Worm (Caenorhabditis elegans) whole organism, young adult: ENCODE results near the gene glp-1.
A peak's percentile ranks its signal among the peaks of the same experiment; 100 is the strongest.

ENCODE experiments used
- B0035.1 ChIP-seq: sonication (generic microtip); optimal IDR thresholded peaks from 2 replicates; lab custom pipeline; 2016; ENCODE audit warnings: missing genetic modification characterization, mild to moderate bottlenecking, missing compliant biosample characterization, missing genotype, missing genetic modification reagents
- B0336.3 ChIP-seq: fragments of 200-800 bp; sonication (Bioruptor generic); IDR thresholded peaks from 2 replicates; pipeline ENCODE4 v1.3.6; 2022; ENCODE audit warnings: missing genetic modification characterization, missing compliant biosample characterization
- C17E4.6 ChIP-seq: fragments of 200-800 bp; sonication (Bioruptor generic); IDR thresholded peaks from 2 replicates; pipeline ENCODE4 v1.3.6; 2022; ENCODE audit warnings: missing genetic modification reagents, missing genetic modification characterization, missing compliant biosample characterization
- F33H1.4 ChIP-seq: fragments of 200-800 bp; sonication (Bioruptor generic); IDR thresholded peaks from 2 replicates; pipeline ENCODE4 v1.3.6; 2022; ENCODE audit warnings: missing genetic modification reagents, missing genetic modification characterization, missing compliant biosample characterization
- F49E8.2 ChIP-seq: sonication (generic microtip); optimal IDR thresholded peaks from 3 replicates; lab custom pipeline; 2017; ENCODE audit warnings: missing genetic modification characterization, mild to moderate bottlenecking, missing compliant biosample characterization, antibody characterized with exemption, moderate library complexity; ENCODE audit not compliant: insufficient read depth
- F55B11.4 ChIP-seq: sonication (generic microtip); optimal IDR thresholded peaks from 2 replicates; lab custom pipeline; 2016; ENCODE audit warnings: missing compliant biosample characterization, missing genetic modification characterization, borderline replicate concordance; ENCODE audit not compliant: insufficient read depth
- K11D2.4 ChIP-seq: fragments of 200-800 bp; sonication (Bioruptor generic); IDR thresholded peaks from 2 replicates; pipeline ENCODE4 v1.3.6; 2022; ENCODE audit warnings: missing genetic modification reagents, missing genetic modification characterization, missing compliant biosample characterization
- T07F8.4 ChIP-seq: sonication (generic microtip); optimal IDR thresholded peaks from 2 replicates; lab custom pipeline; 2016; ENCODE audit warnings: mild to moderate bottlenecking, missing genetic modification characterization, moderate library complexity, missing compliant biosample characterization
- aptf-3 ChIP-seq: fragments of 200-800 bp; sonication (Bioruptor generic); IDR thresholded peaks from 2 replicates; pipeline ENCODE4 v1.3.6; 2022; ENCODE audit warnings: missing genetic modification characterization, missing compliant biosample characterization
- atf-7 ChIP-seq: sonication (generic microtip); optimal IDR thresholded peaks from 2 replicates; lab custom pipeline; 2017; ENCODE audit warnings: mild to moderate bottlenecking, missing genetic modification characterization, missing compliant biosample characterization
- attf-3 ChIP-seq: fragments of 200-800 bp; sonication (Bioruptor generic); conservative IDR thresholded peaks from 2 replicates; pipeline ENCODE4 v1.3.6; 2022; ENCODE audit warnings: missing genetic modification reagents, missing genetic modification characterization, missing compliant biosample characterization
- ceh-100 ChIP-seq: fragments of 200-800 bp; sonication (Bioruptor generic); IDR thresholded peaks from 2 replicates; pipeline ENCODE4 v1.3.6; 2022; ENCODE audit warnings: missing genetic modification reagents, missing genetic modification characterization, missing compliant biosample characterization
- ceh-40 ChIP-seq: fragments of 200-800 bp; sonication (Bioruptor generic); IDR thresholded peaks from 2 replicates; pipeline ENCODE4 v1.3.6; 2022; ENCODE audit warnings: missing genetic modification characterization, missing compliant biosample characterization
- ceh-58 ChIP-seq: fragments of 200-800 bp; sonication (Bioruptor generic); IDR thresholded peaks from 2 replicates; pipeline ENCODE4 v1.3.6; 2022; ENCODE audit warnings: missing genetic modification characterization, missing compliant biosample characterization
- ceh-91 ChIP-seq: fragments of 200-800 bp; sonication (Bioruptor generic); IDR thresholded peaks from 2 replicates; pipeline ENCODE4 v1.3.6; 2022; ENCODE audit warnings: missing genetic modification reagents, missing genetic modification characterization, missing compliant biosample characterization
- him-1 ChIP-seq: sonication (generic microtip); optimal IDR thresholded peaks from 2 replicates; lab custom pipeline; 2016; ENCODE audit warnings: missing genotype, missing genetic modification reagents, missing genetic modification characterization, missing compliant biosample characterization
- hrde-1 ChIP-seq: sonication (generic microtip); optimal IDR thresholded peaks from 2 replicates; lab custom pipeline; 2016; ENCODE audit warnings: missing genetic modification characterization, mild to moderate bottlenecking, missing compliant biosample characterization, moderate library complexity, missing genotype, missing genetic modification reagents, borderline replicate concordance
- hsf-1 ChIP-seq: fragments of 200-800 bp; sonication (Bioruptor generic); IDR thresholded peaks from 2 replicates; pipeline ENCODE4 v1.3.6; 2022; ENCODE audit warnings: missing genetic modification reagents, missing genetic modification characterization, missing compliant biosample characterization
- lag-1 ChIP-seq: fragments of 200-800 bp; sonication (Bioruptor generic); IDR thresholded peaks from 2 replicates; pipeline ENCODE4 v1.3.6; 2022; ENCODE audit warnings: missing genetic modification reagents, missing genetic modification characterization, missing compliant biosample characterization
- lin-26 ChIP-seq: fragments of 200-800 bp; sonication (Bioruptor generic); IDR thresholded peaks from 2 replicates; pipeline ENCODE4 v1.3.6; 2022; ENCODE audit warnings: missing genetic modification reagents, missing genetic modification characterization, missing compliant biosample characterization
- lin-54 ChIP-seq: fragments of 200-800 bp; sonication (Bioruptor generic); optimal IDR thresholded peaks from 2 replicates; lab custom pipeline; 2018; ENCODE audit warnings: mild to moderate bottlenecking, missing genetic modification characterization, missing compliant biosample characterization
- lsl-1 ChIP-seq: fragments of 200-800 bp; sonication (Bioruptor generic); optimal IDR thresholded peaks from 2 replicates; lab custom pipeline; 2018; ENCODE audit warnings: mild to moderate bottlenecking, missing genetic modification characterization, moderate library complexity, missing compliant biosample characterization
- madf-10 ChIP-seq: sonication (generic microtip); optimal IDR thresholded peaks from 2 replicates; lab custom pipeline; 2016; ENCODE audit warnings: mild to moderate bottlenecking, missing genetic modification characterization, missing compliant biosample characterization
- madf-8 ChIP-seq: fragments of 200-800 bp; sonication (Bioruptor generic); conservative IDR thresholded peaks from 2 replicates; pipeline ENCODE4 v1.3.6; 2022; ENCODE audit warnings: missing genetic modification reagents, missing genetic modification characterization, missing compliant biosample characterization
- mxl-1 ChIP-seq: sonication (generic microtip); optimal IDR thresholded peaks from 2 replicates; lab custom pipeline; 2016; ENCODE audit warnings: missing genetic modification characterization, missing compliant biosample characterization
- nfya-1 ChIP-seq: sonication (generic microtip); optimal IDR thresholded peaks from 2 replicates; lab custom pipeline; 2017; ENCODE audit warnings: antibody characterized with exemption, missing compliant biosample characterization, missing genetic modification characterization, borderline replicate concordance; ENCODE audit not compliant: insufficient read depth
- nfyb-1 ChIP-seq: fragments of 200-800 bp; sonication (Bioruptor generic); IDR thresholded peaks from 2 replicates; pipeline ENCODE4 v1.3.6; 2022; ENCODE audit warnings: missing genetic modification reagents, missing genetic modification characterization, missing compliant biosample characterization
- nhr-179 ChIP-seq: sonication (generic microtip); optimal IDR thresholded peaks from 2 replicates; lab custom pipeline; 2016; ENCODE audit warnings: mild to moderate bottlenecking, missing genetic modification characterization, missing compliant biosample characterization
- nhr-80 ChIP-seq: sonication (generic microtip); optimal IDR thresholded peaks from 2 replicates; lab custom pipeline; 2016; ENCODE audit warnings: missing genetic modification characterization, missing compliant biosample characterization
- nhr-90 ChIP-seq: sonication (generic microtip); optimal IDR thresholded peaks from 2 replicates; lab custom pipeline; 2016; ENCODE audit warnings: missing genotype, mild to moderate bottlenecking, missing genetic modification characterization, missing compliant biosample characterization
- pbrm-1 ChIP-seq: fragments of 200-800 bp; sonication (Bioruptor generic); IDR thresholded peaks from 2 replicates; pipeline ENCODE4 v1.3.6; 2022; ENCODE audit warnings: missing genetic modification reagents, missing genetic modification characterization, missing compliant biosample characterization
- rec-8 ChIP-seq, 2 experiments: sonication (generic microtip); optimal IDR thresholded peaks; 2 replicates each; lab custom pipeline; 2016; ENCODE audit warnings: mild to moderate bottlenecking in 2 of 2, missing genetic modification characterization in 2 of 2, missing genetic modification reagents in 2 of 2, missing genotype in 2 of 2, missing biosample characterization in 1 of 2, missing compliant biosample characterization in 1 of 2, moderate library complexity in 1 of 2
- rpc-1 ChIP-seq, 2 experiments: fragments of 150-350 bp in 1 of 2; sonication (generic microtip) in 1 of 2; optimal IDR thresholded peaks; 2 replicates each; lab custom pipeline; 2014 to 2018; ENCODE audit warnings: missing biosample characterization in 1 of 2, missing genetic modification characterization in 1 of 2, missing genetic modification reagents in 1 of 2, missing genotype in 1 of 2
- sdz-38 ChIP-seq: sonication (generic microtip); optimal IDR thresholded peaks from 2 replicates; lab custom pipeline; 2016; ENCODE audit warnings: missing genotype, missing genetic modification characterization, missing compliant biosample characterization
- sea-2 ChIP-seq: fragments of 200-800 bp; sonication (Bioruptor generic); IDR thresholded peaks from 2 replicates; pipeline ENCODE4 v1.3.6; 2022; ENCODE audit warnings: missing genetic modification characterization, missing compliant biosample characterization
- snpc-1.1 ChIP-seq: sonication (generic microtip); optimal IDR thresholded peaks from 2 replicates; lab custom pipeline; 2017; ENCODE audit warnings: missing genetic modification characterization, mild to moderate bottlenecking, missing compliant biosample characterization, antibody characterized with exemption, moderate library complexity, missing genotype, missing genetic modification reagents; ENCODE audit not compliant: insufficient read depth
- snpc-1.3 ChIP-seq: sonication (generic microtip); optimal IDR thresholded peaks from 2 replicates; lab custom pipeline; 2017; ENCODE audit warnings: missing genetic modification characterization, mild to moderate bottlenecking, missing compliant biosample characterization, antibody characterized with exemption, moderate library complexity, missing genotype, missing genetic modification reagents; ENCODE audit not compliant: insufficient read depth
- snpc-3.4 ChIP-seq: sonication (generic microtip); optimal IDR thresholded peaks from 2 replicates; lab custom pipeline; 2017; ENCODE audit warnings: missing genetic modification characterization, mild to moderate bottlenecking, missing compliant biosample characterization, antibody characterized with exemption, moderate library complexity, missing genotype, missing genetic modification reagents
- tbp1 ChIP-seq: fragments of 200-800 bp; sonication (Bioruptor generic); optimal IDR thresholded peaks from 2 replicates; lab custom pipeline; 2018; ENCODE audit warnings: mild to moderate bottlenecking, missing genetic modification characterization, missing compliant biosample characterization
- tbx-9 ChIP-seq: sonication (generic microtip); optimal IDR thresholded peaks from 2 replicates; lab custom pipeline; 2016; ENCODE audit warnings: borderline replicate concordance, missing genetic modification characterization, inconsistent platforms, missing compliant biosample characterization
- tlf-1 ChIP-seq: fragments of 200-800 bp; sonication (Bioruptor generic); optimal IDR thresholded peaks from 2 replicates; lab custom pipeline; 2018; ENCODE audit warnings: mild to moderate bottlenecking, missing genetic modification characterization, missing compliant biosample characterization
- unc-130 ChIP-seq: sonication (generic microtip); optimal IDR thresholded peaks from 2 replicates; lab custom pipeline; 2016; ENCODE audit warnings: missing genetic modification reagents, missing genetic modification characterization, missing compliant biosample characterization
- unc-62 ChIP-seq: fragments of 150-350 bp; optimal IDR thresholded peaks from 2 replicates; lab custom pipeline; 2014; ENCODE audit warnings: missing biosample characterization, missing genetic modification reagents, missing genetic modification characterization
- ztf-22 ChIP-seq: fragments of 200-800 bp; sonication (Bioruptor generic); optimal IDR thresholded peaks from 2 replicates; lab custom pipeline; 2018; ENCODE audit warnings: mild to moderate bottlenecking, missing genetic modification characterization, moderate library complexity, missing compliant biosample characterization
- ztf-28 ChIP-seq: fragments of 200-800 bp; sonication (Bioruptor generic); IDR thresholded peaks from 2 replicates; pipeline ENCODE4 v1.3.6; 2022; ENCODE audit warnings: missing genetic modification reagents, missing genetic modification characterization, missing compliant biosample characterization
- ztf-3 ChIP-seq: fragments of 200-800 bp; sonication (Bioruptor generic); optimal IDR thresholded peaks from 2 replicates; lab custom pipeline; 2018; ENCODE audit warnings: mild to moderate bottlenecking, missing genetic modification characterization, missing compliant biosample characterization

Gene glp-1

ce11 chrIII:9053740-9054252 is 38.2 kb upstream of the glp-1 start, which contains the start of gene R107.5:
R107.5 (minus strand) TSS chrIII:9053790.
- TF ChIP-seq ceh-40 (GFP tag; lab: Robert Waterston, UW): 0 out of 2 replicates have a peak, but pooled peaks have one; percentile 42
- TF ChIP-seq nhr-80 (tag; lab: Kevin White, UChicago): peak; percentile 31
- TF ChIP-seq snpc-1.1: no peak
- TF ChIP-seq snpc-1.3: no peak
- TF ChIP-seq F33H1.4 (GFP tag; lab: Robert Waterston, UW): peak; percentile 59; the same call in 1 of the 2 replicates
- peak; percentile 34 for TF ChIP-seq tbx-9 (tag; lab: Kevin White, UChicago)
- TF ChIP-seq tbp1 (GFP tag; lab: Kevin White, UChicago): peak; percentile 76
- no peak for TF ChIP-seq F55B11.4 (tag; lab: Kevin White, UChicago)
- peak; percentile 77 for TF ChIP-seq C17E4.6 (GFP tag; lab: Robert Waterston, UW)
- TF ChIP-seq ceh-91: no peak
- TF ChIP-seq mxl-1 (tag; lab: Kevin White, UChicago): no peak
- peak; percentile 70; the same call in 1 of the 2 replicates for TF ChIP-seq lin-26 (GFP tag; lab: Robert Waterston, UW)
- no peak for TF ChIP-seq nfya-1 (tag; lab: Kevin White, UChicago)
- TF ChIP-seq rec-8 (tag; optimal IDR thresholded peaks at IDR 0.05; lab: Kevin White, UChicago): no peak
- peak; percentile 22 for TF ChIP-seq nhr-90 (tag; lab: Kevin White, UChicago)
- TF ChIP-seq ceh-100: peak; percentile 58; the same call in 1 of the 2 replicates
- peak; percentile 97 for TF ChIP-seq rpc-1 (optimal IDR thresholded peaks at IDR 0.05; lab: Kevin White, UChicago)
- no peak for TF ChIP-seq rpc-1 (tag; optimal IDR thresholded peaks at IDR 0.05; lab: Kevin White, UChicago)
- TF ChIP-seq sea-2 (GFP tag; lab: Robert Waterston, UW): peak; percentile 97
- peak; percentile 97 for TF ChIP-seq nfyb-1 (GFP tag; lab: Robert Waterston, UW)
- peak; percentile 76 for TF ChIP-seq madf-10 (tag; lab: Kevin White, UChicago)
- peak; percentile 66 for TF ChIP-seq T07F8.4 (tag; lab: Kevin White, UChicago)
- TF ChIP-seq K11D2.4 (GFP tag; lab: Robert Waterston, UW): peak; percentile 96
- TF ChIP-seq lin-54: peak; percentile 86
- no peak for TF ChIP-seq him-1
- TF ChIP-seq lsl-1 (GFP tag; lab: Kevin White, UChicago): peak; percentile 22
- peak; percentile 98 for TF ChIP-seq atf-7 (tag; lab: Kevin White, UChicago)
- TF ChIP-seq ceh-58 (GFP tag; lab: Robert Waterston, UW): no peak
- TF ChIP-seq B0336.3 (GFP tag; lab: Robert Waterston, UW): peak; percentile 94
- TF ChIP-seq ztf-28 (GFP tag; lab: Robert Waterston, UW): 0 out of 2 replicates have a peak, but pooled peaks have one; percentile 56
- TF ChIP-seq F49E8.2: no peak
- TF ChIP-seq aptf-3 (GFP tag; lab: Robert Waterston, UW): peak; percentile 87; the same call in 1 of the 2 replicates
- TF ChIP-seq unc-130 (GFP tag; lab: Kevin White, UChicago): no peak
- peak; percentile 66; the same call in 1 of the 2 replicates for TF ChIP-seq attf-3 (GFP tag; lab: Robert Waterston, UW)
- TF ChIP-seq B0035.1: peak; percentile 81
- peak; percentile 100 for TF ChIP-seq hsf-1
- 0 out of 2 replicates have a peak, but pooled peaks have one; percentile 22 for TF ChIP-seq lag-1
- no peak for TF ChIP-seq nhr-179 (tag; lab: Kevin White, UChicago)
- TF ChIP-seq tlf-1: peak; percentile 94
- TF ChIP-seq hrde-1 (tag; lab: Kevin White, UChicago): no peak
- no peak for TF ChIP-seq madf-8 (GFP tag; lab: Robert Waterston, UW)
- no peak for TF ChIP-seq sdz-38 (tag; lab: Kevin White, UChicago)
- peak; percentile 97 for TF ChIP-seq pbrm-1 (GFP tag; lab: Robert Waterston, UW)
- peak; percentile 96 for TF ChIP-seq ztf-3 (GFP tag; lab: Kevin White, UChicago)
- TF ChIP-seq unc-62 (GFP tag; lab: Kevin White, UChicago): peak; percentile 8
- TF ChIP-seq ztf-22: peak; percentile 92
- TF ChIP-seq snpc-3.4 (tag; lab: Kevin White, UChicago): no peak
